Fruit fly (Drosophila melanogaster) whole organism, embryonic: ENCODE data around the gene CG18858.
A peak's percentile ranks its signal among the peaks of the same experiment; 100 is the strongest.

ENCODE experiments used
- CG10147 ChIP-seq: fragments of 200-800 bp; sonication (Bioruptor generic); optimal IDR thresholded peaks from 2 replicates; lab custom pipeline; 2019; ENCODE audit warnings: missing biosample characterization, mild to moderate bottlenecking, missing genetic modification characterization, moderate library complexity
- CG1024 ChIP-seq: fragments of 200-800 bp; sonication (Bioruptor generic); IDR thresholded peaks from 2 replicates; pipeline ENCODE4 v1.3.6; 2022; ENCODE audit warnings: missing biosample characterization, missing genetic modification characterization
- CG10321 ChIP-seq: fragments of 200-800 bp; sonication (Bioruptor generic); IDR thresholded peaks from 2 replicates; pipeline ENCODE4 v1.3.6; 2022; ENCODE audit warnings: missing biosample characterization, missing genetic modification characterization
- CG10565 ChIP-seq: fragments of 200-800 bp; sonication (Bioruptor generic); optimal IDR thresholded peaks from 3 replicates; lab custom pipeline; 2016; ENCODE audit warnings: missing biosample characterization, mild to moderate bottlenecking, missing genetic modification characterization
- CG10979 ChIP-seq: fragments of 200-800 bp; sonication (Bioruptor generic); optimal IDR thresholded peaks from 2 replicates; lab custom pipeline; 2018; ENCODE audit warnings: missing biosample characterization, mild to moderate bottlenecking, missing genetic modification characterization, moderate library complexity
- CG12071 ChIP-seq: fragments of 200-800 bp; sonication (Bioruptor generic); optimal IDR thresholded peaks from 3 replicates; lab custom pipeline; 2018; ENCODE audit warnings: missing biosample characterization, mild to moderate bottlenecking, missing genetic modification characterization
- CG12219 ChIP-seq: fragments of 200-800 bp; sonication (Bioruptor generic); optimal IDR thresholded peaks from 3 replicates; lab custom pipeline; 2018; ENCODE audit warnings: missing biosample characterization, mild to moderate bottlenecking, missing genetic modification characterization
- CG12391 ChIP-seq: fragments of 200-800 bp; sonication (Bioruptor generic); optimal IDR thresholded peaks from 3 replicates; lab custom pipeline; 2018; ENCODE audit warnings: missing biosample characterization, mild to moderate bottlenecking, missing genetic modification characterization, moderate library complexity
- CG12769 ChIP-seq: fragments of 200-800 bp; sonication (Bioruptor generic); optimal IDR thresholded peaks from 2 replicates; lab custom pipeline; 2019; ENCODE audit warnings: missing biosample characterization, mild to moderate bottlenecking, missing genetic modification characterization, moderate library complexity
- CG12942 ChIP-seq: fragments of 200-800 bp; sonication (Bioruptor generic); optimal IDR thresholded peaks from 3 replicates; lab custom pipeline; 2016; ENCODE audit warnings: missing biosample characterization, missing genetic modification characterization
- CG14050 ChIP-seq: fragments of 200-800 bp; sonication (Bioruptor generic); IDR thresholded peaks from 3 replicates; pipeline ENCODE4 v1.3.6; 2022; ENCODE audit warnings: missing biosample characterization, missing genetic modification characterization
- CG15514 ChIP-seq: fragments of 200-800 bp; sonication (Bioruptor generic); optimal IDR thresholded peaks from 3 replicates; lab custom pipeline; 2017; ENCODE audit warnings: missing biosample characterization, missing genetic modification characterization, mild to moderate bottlenecking, moderate library complexity, missing genetic modification reagents
- CG17186 ChIP-seq: fragments of 200-800 bp; sonication (Bioruptor generic); optimal IDR thresholded peaks from 3 replicates; lab custom pipeline; 2017; ENCODE audit warnings: missing biosample characterization, missing genetic modification reagents, missing genetic modification characterization
- CG17612 ChIP-seq: fragments of 200-800 bp; sonication (Bioruptor generic); IDR thresholded peaks from 2 replicates; pipeline ENCODE4 v1.3.6; 2022; ENCODE audit warnings: missing biosample characterization, missing genetic modification characterization
- CG18011 ChIP-seq: fragments of 200-800 bp; sonication (Bioruptor generic); optimal IDR thresholded peaks from 2 replicates; lab custom pipeline; 2017; ENCODE audit warnings: missing biosample characterization, missing genetic modification characterization, mild to moderate bottlenecking, moderate library complexity, missing genotype
- CG18619 ChIP-seq: fragments of 200-800 bp; sonication (Bioruptor generic); optimal IDR thresholded peaks from 3 replicates; lab custom pipeline; 2017; ENCODE audit warnings: missing biosample characterization, mild to moderate bottlenecking, missing genetic modification characterization
- CG2129 ChIP-seq: fragments of 200-800 bp; sonication (Bioruptor generic); IDR thresholded peaks from 2 replicates; pipeline ENCODE4 v1.3.6; 2022; ENCODE audit warnings: missing biosample characterization, missing genetic modification characterization; ENCODE audit not compliant: partially characterized antibody
- CG3281 ChIP-seq: fragments of 200-800 bp; sonication (Bioruptor generic); optimal IDR thresholded peaks from 3 replicates; lab custom pipeline; 2017; ENCODE audit warnings: missing biosample characterization, mild to moderate bottlenecking, missing genetic modification characterization
- CG33557 ChIP-seq: fragments of 200-800 bp; sonication (Bioruptor generic); optimal IDR thresholded peaks from 2 replicates; lab custom pipeline; 2019; ENCODE audit warnings: missing biosample characterization, mild to moderate bottlenecking, missing genetic modification characterization, moderate library complexity
- CG4360 ChIP-seq: fragments of 200-800 bp; sonication (Bioruptor generic); IDR thresholded peaks from 2 replicates; pipeline ENCODE4 v1.3.6; 2022; ENCODE audit warnings: missing biosample characterization, missing genetic modification characterization
- CG7372 ChIP-seq: fragments of 200-800 bp; sonication (Bioruptor generic); IDR thresholded peaks from 2 replicates; pipeline ENCODE4 v1.3.6; 2022; ENCODE audit warnings: missing biosample characterization, missing genetic modification characterization
- CG8290 ChIP-seq, 3 experiments: fragments of 200-800 bp; sonication (Bioruptor generic); optimal IDR thresholded peaks; 2 replicates each; lab custom pipeline; 2016 to 2019; ENCODE audit warnings: missing biosample characterization in 3 of 3, missing genetic modification characterization in 3 of 3, mild to moderate bottlenecking in 2 of 3, moderate library complexity in 1 of 3
- CG8478 ChIP-seq: fragments of >200 bp; optimal IDR thresholded peaks from 2 replicates; lab custom pipeline; 2018
- CG9797 ChIP-seq: fragments of 200-800 bp; sonication (Bioruptor generic); optimal IDR thresholded peaks from 3 replicates; lab custom pipeline; 2018; ENCODE audit warnings: missing biosample characterization, mild to moderate bottlenecking, missing genetic modification characterization
- CkIIα-i1 ChIP-seq: fragments of 200-800 bp; sonication (Bioruptor generic); IDR thresholded peaks from 2 replicates; pipeline ENCODE4 v1.3.6; 2022; ENCODE audit warnings: missing biosample characterization, missing genetic modification characterization
- CrebB ChIP-seq: fragments of 200-800 bp; sonication (Bioruptor generic); optimal IDR thresholded peaks from 3 replicates; lab custom pipeline; 2018; ENCODE audit warnings: missing biosample characterization, mild to moderate bottlenecking, missing genetic modification characterization
- D19A ChIP-seq: fragments of 200-800 bp; optimal IDR thresholded peaks from 3 replicates; lab custom pipeline; 2019; ENCODE audit warnings: missing biosample characterization, mild to moderate bottlenecking, missing genetic modification characterization, moderate library complexity
- Doc2 ChIP-seq: fragments of 200-800 bp; sonication (Bioruptor generic); IDR thresholded peaks from 2 replicates; pipeline ENCODE4 v1.3.6; 2022; ENCODE audit warnings: missing biosample characterization, missing genetic modification characterization
- H15 ChIP-seq: fragments of 200-800 bp; sonication (Bioruptor generic); IDR thresholded peaks from 3 replicates; pipeline ENCODE4 v1.3.6; 2022; ENCODE audit warnings: missing biosample characterization, missing genetic modification characterization
- H2.0 ChIP-seq: fragments of 200-800 bp; sonication (Bioruptor generic); IDR thresholded peaks from 2 replicates; pipeline ENCODE4 v1.3.6; 2022; ENCODE audit warnings: missing biosample characterization, missing genetic modification characterization
- HLH54F ChIP-seq: fragments of 200-800 bp; sonication (Bioruptor generic); optimal IDR thresholded peaks from 3 replicates; lab custom pipeline; 2016; ENCODE audit warnings: missing biosample characterization, missing genetic modification characterization
- Rx ChIP-seq: fragments of 200-800 bp; sonication (Bioruptor generic); IDR thresholded peaks from 2 replicates; pipeline ENCODE4 v1.3.6; 2022; ENCODE audit warnings: missing biosample characterization, missing genetic modification characterization
- TFAM ChIP-seq: fragments of 200-800 bp; sonication (Bioruptor generic); optimal IDR thresholded peaks from 2 replicates; lab custom pipeline; 2017; ENCODE audit warnings: missing biosample characterization, missing genetic modification characterization, inconsistent platforms
- Taf1 ChIP-seq: fragments of 200-800 bp; sonication (Bioruptor generic); IDR thresholded peaks from 2 replicates; pipeline ENCODE4 v1.3.6; 2022; ENCODE audit warnings: missing biosample characterization, missing genetic modification characterization
- br ChIP-seq: fragments of >200 bp; optimal IDR thresholded peaks from 2 replicates; lab custom pipeline; 2017
- chn ChIP-seq: fragments of 200-800 bp; sonication (Bioruptor generic); optimal IDR thresholded peaks from 2 replicates; lab custom pipeline; 2016; ENCODE audit warnings: missing biosample characterization, missing genetic modification characterization
- dati ChIP-seq: fragments of 200-800 bp; sonication (Bioruptor generic); IDR thresholded peaks from 2 replicates; pipeline ENCODE4 v1.3.6; 2022; ENCODE audit warnings: missing biosample characterization, missing genetic modification characterization
- fu2 ChIP-seq: fragments of 200-800 bp; sonication (Bioruptor generic); optimal IDR thresholded peaks from 2 replicates; lab custom pipeline; 2016; ENCODE audit warnings: missing biosample characterization, missing genetic modification characterization
- ham ChIP-seq: fragments of 200-800 bp; sonication (Bioruptor generic); IDR thresholded peaks from 2 replicates; pipeline ENCODE4 v1.3.6; 2022; ENCODE audit warnings: missing biosample characterization, missing genetic modification characterization
- inv ChIP-seq: fragments of 200-800 bp; sonication (Bioruptor generic); IDR thresholded peaks from 2 replicates; pipeline ENCODE4 v1.3.6; 2022; ENCODE audit warnings: missing biosample characterization, missing genetic modification characterization; ENCODE audit not compliant: partially characterized antibody
- ken ChIP-seq: fragments of 200-800 bp; sonication (Bioruptor generic); IDR thresholded peaks from 3 replicates; pipeline ENCODE4 v1.3.6; 2022; ENCODE audit warnings: missing biosample characterization, missing genetic modification characterization
- klu ChIP-seq: fragments of 200-800 bp; sonication (Bioruptor generic); IDR thresholded peaks from 2 replicates; pipeline ENCODE4 v1.3.6; 2022; ENCODE audit warnings: missing biosample characterization, missing genetic modification characterization
- lilli ChIP-seq: fragments of 200-800 bp; sonication (Bioruptor generic); optimal IDR thresholded peaks from 3 replicates; lab custom pipeline; 2016; ENCODE audit warnings: missing biosample characterization, missing genetic modification characterization
- lola ChIP-seq, 3 experiments: fragments of >200 bp in 2 of 3; fragments of 200-800 bp in 1 of 3; sonication (Bioruptor generic) in 1 of 3; optimal IDR thresholded peaks; 2 replicates each; lab custom pipeline; 2017 to 2019; ENCODE audit warnings: missing biosample characterization in 3 of 3, missing genetic modification characterization in 3 of 3, mild to moderate bottlenecking in 1 of 3, moderate library complexity in 1 of 3
- pzg ChIP-seq: fragments of 200-800 bp; sonication (Bioruptor generic); optimal IDR thresholded peaks from 3 replicates; lab custom pipeline; 2018; ENCODE audit warnings: missing biosample characterization, mild to moderate bottlenecking, missing genetic modification characterization, moderate library complexity
- sd ChIP-seq: fragments of 200-800 bp; sonication (Bioruptor generic); optimal IDR thresholded peaks from 3 replicates; lab custom pipeline; 2018; ENCODE audit warnings: missing biosample characterization, mild to moderate bottlenecking, missing genetic modification characterization, moderate library complexity
- sob ChIP-seq: fragments of 200-800 bp; sonication (Bioruptor generic); IDR thresholded peaks from 2 replicates; pipeline ENCODE4 v1.3.6; 2022; ENCODE audit warnings: missing biosample characterization, missing genetic modification characterization
- twi ChIP-seq: fragments of 200-800 bp; optimal IDR thresholded peaks from 2 replicates; lab custom pipeline; 2019; ENCODE audit warnings: missing biosample characterization, mild to moderate bottlenecking, missing genetic modification characterization, moderate library complexity
- tx ChIP-seq: fragments of 200-800 bp; sonication (Bioruptor generic); optimal IDR thresholded peaks from 2 replicates; lab custom pipeline; 2016; ENCODE audit warnings: missing biosample characterization, missing genetic modification characterization
- usp ChIP-seq: fragments of >200 bp; optimal IDR thresholded peaks from 2 replicates; lab custom pipeline; 2017; ENCODE audit warnings: missing biosample characterization, missing genetic modification characterization
- zen2 ChIP-seq: fragments of 200-800 bp; sonication (Bioruptor generic); IDR thresholded peaks from 3 replicates; pipeline ENCODE4 v1.3.6; 2022; ENCODE audit warnings: missing biosample characterization, missing genetic modification characterization; ENCODE audit not compliant: partially characterized antibody

The CG18858 gene

dm6 chr2L:20414750-20415211 is 44.1 kb downstream of the CG18858 start, which contains the start of gene CG10947 (continued):
- peak; percentile 36 for TF ChIP-seq Rx (GFP tag; lab: Robert Waterston, UW)
- TF ChIP-seq CG12071 (GFP tag; lab: Kevin White, UChicago), result peak; percentile 15
- TF ChIP-seq tx (GFP tag; lab: Kevin White, UChicago), result peak; percentile 56
- TF ChIP-seq CG7372 (GFP tag; lab: Robert Waterston, UW), result peak; percentile 43; the same call in 1 of the 2 replicates
- TF ChIP-seq CG15514, result peak; percentile 67
- no peak for TF ChIP-seq CG17186 (GFP tag; lab: Kevin White, UChicago)
- peak; percentile 64 for TF ChIP-seq CG8290 (GFP tag; optimal IDR thresholded peaks at IDR 0.05; lab: Kevin White, UChicago)
- peak in 1 of 2 experiments; percentile 69 for TF ChIP-seq CG8290 (tag; optimal IDR thresholded peaks at IDR 0.05; lab: Kevin White, UChicago)
- peak; percentile 10 for TF ChIP-seq sd
- peak; percentile 61 for TF ChIP-seq CG18619 (GFP tag; lab: Kevin White, UChicago)
- peak in 1 of 3 experiments; percentile 13 for TF ChIP-seq lola (GFP tag; optimal IDR thresholded peaks at IDR 0.05; lab: Kevin White, UChicago)
- TF ChIP-seq br (lab: Kevin White, UChicago), result no peak
- no peak for TF ChIP-seq CG12769
- TF ChIP-seq klu, result no peak
- TF ChIP-seq CG12391, result peak; percentile 35
- peak; percentile 62 for TF ChIP-seq lilli
- TF ChIP-seq Doc2 (GFP tag; lab: Robert Waterston, UW), result no peak
- peak; percentile 68 for TF ChIP-seq CG18011 (GFP tag; lab: Kevin White, UChicago)
- peak; percentile 44 for TF ChIP-seq pzg (GFP tag; lab: Kevin White, UChicago)
- peak; percentile 59 for TF ChIP-seq HLH54F (GFP tag; lab: Kevin White, UChicago)
- TF ChIP-seq H2.0, result peak; percentile 73
- TF ChIP-seq CG10321 (GFP tag; lab: Robert Waterston, UW), result no peak
- TF ChIP-seq CG2129 (GFP tag; lab: Robert Waterston, UW), result no peak
- TF ChIP-seq CG12219 (GFP tag; lab: Kevin White, UChicago), result peak; percentile 39
- TF ChIP-seq inv (GFP tag; lab: Robert Waterston, UW), result peak; percentile 51
- peak; percentile 43 for TF ChIP-seq fu2 (GFP tag; lab: Kevin White, UChicago)
- TF ChIP-seq TFAM (GFP tag; lab: Kevin White, UChicago), result no peak
- TF ChIP-seq zen2 (GFP tag; lab: Robert Waterston, UW), result 0 out of 3 replicates have a peak, but pooled peaks have one; percentile 27
- TF ChIP-seq Taf1 (GFP tag; lab: Robert Waterston, UW), result no peak
- peak; percentile 50 for TF ChIP-seq CG3281
- TF ChIP-seq CG9797 (GFP tag; lab: Kevin White, UChicago), result no peak
- peak; percentile 33 for TF ChIP-seq CG33557 (GFP tag; lab: Kevin White, UChicago)
- TF ChIP-seq D19A (tag; lab: Kevin White, UChicago), result peak; percentile 10
- no peak for TF ChIP-seq dati (GFP tag; lab: Robert Waterston, UW)
- TF ChIP-seq ham (GFP tag; lab: Robert Waterston, UW), result no peak
- no peak for TF ChIP-seq usp
- no peak; the same call in 1 of the 2 replicates for TF ChIP-seq CG1024 (GFP tag; lab: Robert Waterston, UW)
- TF ChIP-seq CG10565, result no peak
- TF ChIP-seq CG12942 (GFP tag; lab: Kevin White, UChicago), result peak; percentile 62
- no peak for TF ChIP-seq CG14050 (GFP tag; lab: Robert Waterston, UW)
- TF ChIP-seq twi (tag; lab: Kevin White, UChicago), result no peak
- TF ChIP-seq CG10979 (tag; lab: Kevin White, UChicago), result peak; percentile 49
- TF ChIP-seq CG8478 (lab: Kevin White, UChicago), result no peak
- peak; percentile 70 for TF ChIP-seq chn (GFP tag; lab: Kevin White, UChicago)
- 0 out of 3 replicates have a peak, but pooled peaks have one; percentile 48 for TF ChIP-seq ken (GFP tag; lab: Robert Waterston, UW)
- TF ChIP-seq CrebB (tag; lab: Kevin White, UChicago), result peak; percentile 34
- TF ChIP-seq CG17612, result no peak
- 0 out of 3 replicates have a peak, but pooled peaks have one; percentile 36 for TF ChIP-seq H15 (GFP tag; lab: Robert Waterston, UW)
- peak; percentile 84 for TF ChIP-seq sob (GFP tag; lab: Robert Waterston, UW)
- TF ChIP-seq CG4360 (GFP tag; lab: Robert Waterston, UW), result no peak
- TF ChIP-seq CG10147 (GFP tag; lab: Kevin White, UChicago), result peak; percentile 7
- TF ChIP-seq CkIIα-i1 (GFP tag; lab: Robert Waterston, UW), result no peak
